Fruit fly (Drosophila melanogaster) whole organism, embryonic: ENCODE results near the gene RpS29.

Experiments
- Antp ChIP-seq: fragments of 200-800 bp; sonication (Bioruptor generic); optimal IDR thresholded peaks from 3 replicates; lab custom pipeline; 2016; ENCODE audit warnings: missing biosample characterization, missing genetic modification characterization
- Bgb ChIP-seq: fragments of 200-800 bp; sonication (Bioruptor generic); IDR thresholded peaks from 2 replicates; pipeline ENCODE4 v1.3.6; 2022; ENCODE audit warnings: missing biosample characterization, missing genetic modification characterization; ENCODE audit not compliant: partially characterized antibody
- CG11085 ChIP-seq: fragments of 200-800 bp; sonication (Bioruptor generic); IDR thresholded peaks from 2 replicates; pipeline ENCODE4 v1.3.6; 2022; ENCODE audit warnings: missing biosample characterization, missing genetic modification characterization
- CG11456 ChIP-seq: fragments of 200-800 bp; sonication (Bioruptor generic); IDR thresholded peaks from 3 replicates; pipeline ENCODE4 v1.3.6; 2022; ENCODE audit warnings: missing biosample characterization, missing genetic modification characterization
- CG11696 ChIP-seq: fragments of 200-800 bp; sonication (Bioruptor generic); IDR thresholded peaks from 2 replicates; pipeline ENCODE4 v1.3.6; 2022; ENCODE audit warnings: missing biosample characterization, missing genetic modification characterization
- CG12236 ChIP-seq: fragments of 200-800 bp; sonication (Bioruptor generic); optimal IDR thresholded peaks from 2 replicates; lab custom pipeline; 2016; ENCODE audit warnings: missing biosample characterization, missing genetic modification characterization
- CG12299 ChIP-seq: fragments of 200-800 bp; sonication (Bioruptor generic); optimal IDR thresholded peaks from 2 replicates; lab custom pipeline; 2018; ENCODE audit warnings: missing biosample characterization, mild to moderate bottlenecking, missing genetic modification characterization
- CG12942 ChIP-seq: fragments of 200-800 bp; sonication (Bioruptor generic); optimal IDR thresholded peaks from 3 replicates; lab custom pipeline; 2016; ENCODE audit warnings: missing biosample characterization, missing genetic modification characterization
- CG16815 ChIP-seq: fragments of 200-800 bp; sonication (Bioruptor generic); optimal IDR thresholded peaks from 3 replicates; lab custom pipeline; 2017; ENCODE audit warnings: missing biosample characterization, mild to moderate bottlenecking, missing genetic modification characterization
- CG17361 ChIP-seq: fragments of 200-800 bp; sonication (Bioruptor generic); IDR thresholded peaks from 3 replicates; pipeline ENCODE4 v1.3.6; 2022; ENCODE audit warnings: missing biosample characterization, missing genetic modification characterization
- CG2120 ChIP-seq: fragments of 200-800 bp; sonication (Bioruptor generic); optimal IDR thresholded peaks from 3 replicates; lab custom pipeline; 2016; ENCODE audit warnings: missing biosample characterization, missing genetic modification characterization
- CG2678 ChIP-seq: fragments of 200-800 bp; sonication (Bioruptor generic); optimal IDR thresholded peaks from 3 replicates; lab custom pipeline; 2019; ENCODE audit warnings: missing biosample characterization, mild to moderate bottlenecking, missing genetic modification characterization, moderate library complexity
- CG2889 ChIP-seq: fragments of 200-800 bp; sonication (Bioruptor generic); IDR thresholded peaks from 3 replicates; pipeline ENCODE4 v1.3.6; 2022; ENCODE audit warnings: missing biosample characterization, missing genetic modification characterization
- CG30020 ChIP-seq: fragments of 200-800 bp; optimal IDR thresholded peaks from 2 replicates; lab custom pipeline; 2019; ENCODE audit warnings: missing biosample characterization, mild to moderate bottlenecking, missing genetic modification characterization, moderate library complexity
- CG30403 ChIP-seq: fragments of 200-800 bp; sonication (Bioruptor generic); optimal IDR thresholded peaks from 3 replicates; lab custom pipeline; 2016; ENCODE audit warnings: missing biosample characterization, missing genetic modification characterization
- CG32767 ChIP-seq: fragments of 200-800 bp; sonication (Bioruptor generic); IDR thresholded peaks from 2 replicates; pipeline ENCODE4 v1.3.6; 2022; ENCODE audit warnings: missing biosample characterization, missing genetic modification characterization
- CG3407 ChIP-seq: fragments of 200-800 bp; sonication (Bioruptor generic); optimal IDR thresholded peaks from 2 replicates; lab custom pipeline; 2018; ENCODE audit warnings: missing biosample characterization, mild to moderate bottlenecking, missing genetic modification characterization
- CG34224 ChIP-seq: fragments of 200-800 bp; sonication (Bioruptor generic); IDR thresholded peaks from 3 replicates; pipeline ENCODE4 v1.3.6; 2022; ENCODE audit warnings: missing biosample characterization, missing genetic modification characterization; ENCODE audit not compliant: partially characterized antibody
- CG42726 ChIP-seq: fragments of 200-800 bp; sonication (Bioruptor generic); IDR thresholded peaks from 2 replicates; pipeline ENCODE4 v1.3.6; 2022; ENCODE audit warnings: missing biosample characterization, missing genetic modification characterization; ENCODE audit not compliant: partially characterized antibody
- CG5245 ChIP-seq: fragments of 200-800 bp; sonication (Bioruptor generic); optimal IDR thresholded peaks from 3 replicates; lab custom pipeline; 2016; ENCODE audit warnings: missing biosample characterization, missing genetic modification characterization
- CG8281 ChIP-seq: fragments of 200-800 bp; sonication (Bioruptor generic); optimal IDR thresholded peaks from 2 replicates; lab custom pipeline; 2018; ENCODE audit warnings: missing biosample characterization, mild to moderate bottlenecking, missing genetic modification characterization, moderate library complexity
- CG8765 ChIP-seq: fragments of 200-800 bp; sonication (Bioruptor generic); IDR thresholded peaks from 2 replicates; pipeline ENCODE4 v1.3.6; 2022; ENCODE audit warnings: missing biosample characterization, missing genetic modification characterization
- CG9609 ChIP-seq: fragments of 200-800 bp; sonication (Bioruptor generic); optimal IDR thresholded peaks from 3 replicates; lab custom pipeline; 2016; ENCODE audit warnings: missing biosample characterization, missing genetic modification characterization
- CG9817 ChIP-seq: fragments of 200-800 bp; sonication (Bioruptor generic); optimal IDR thresholded peaks from 2 replicates; lab custom pipeline; 2018; ENCODE audit warnings: missing biosample characterization, mild to moderate bottlenecking, missing genetic modification characterization, moderate library complexity
- CTCF ChIP-seq: fragments of 200-800 bp; sonication (Bioruptor generic); optimal IDR thresholded peaks from 2 replicates; lab custom pipeline; 2017; ENCODE audit warnings: missing biosample characterization, mild to moderate bottlenecking, missing genetic modification characterization, moderate library complexity
- CkIIα-i1 ChIP-seq: fragments of 200-800 bp; sonication (Bioruptor generic); IDR thresholded peaks from 2 replicates; pipeline ENCODE4 v1.3.6; 2022; ENCODE audit warnings: missing biosample characterization, missing genetic modification characterization
- Dref ChIP-seq: fragments of 200-800 bp; sonication (Bioruptor generic); IDR thresholded peaks from 2 replicates; pipeline ENCODE4 v1.3.6; 2022; ENCODE audit warnings: missing biosample characterization, missing genetic modification characterization
- Hmx ChIP-seq: fragments of 200-800 bp; sonication (Bioruptor generic); optimal IDR thresholded peaks from 2 replicates; lab custom pipeline; 2016; ENCODE audit warnings: missing biosample characterization, missing genetic modification characterization
- Kr ChIP-seq: fragments of 200-800 bp; sonication (Bioruptor generic); optimal IDR thresholded peaks from 2 replicates; lab custom pipeline; 2017; ENCODE audit warnings: missing biosample characterization, mild to moderate bottlenecking, missing genetic modification characterization
- MBD-R2 ChIP-seq: fragments of 200-800 bp; sonication (Bioruptor generic); IDR thresholded peaks from 2 replicates; pipeline ENCODE4 v1.3.6; 2022; ENCODE audit warnings: missing biosample characterization, missing genetic modification characterization
- Med ChIP-seq: fragments of 200-800 bp; sonication (Bioruptor generic); peaks from one replicate; lab custom pipeline; 2016; ENCODE audit warnings: missing biosample characterization, missing genetic modification characterization, mild to moderate bottlenecking, inconsistent platforms, moderate library complexity
- NC2α ChIP-seq: fragments of 200-800 bp; sonication (Bioruptor generic); optimal IDR thresholded peaks from 2 replicates; lab custom pipeline; 2016; ENCODE audit warnings: missing biosample characterization, missing genetic modification characterization
- NK7.1 ChIP-seq: fragments of 200-800 bp; sonication (Bioruptor generic); optimal IDR thresholded peaks from 3 replicates; lab custom pipeline; 2016; ENCODE audit warnings: missing biosample characterization, missing genetic modification characterization
- PHDP ChIP-seq: fragments of 200-800 bp; sonication (Bioruptor generic); optimal IDR thresholded peaks from 3 replicates; lab custom pipeline; 2018; ENCODE audit warnings: missing biosample characterization, mild to moderate bottlenecking, missing genetic modification characterization, moderate library complexity
- Xbp1 ChIP-seq: fragments of 200-800 bp; sonication (Bioruptor generic); optimal IDR thresholded peaks from 3 replicates; lab custom pipeline; 2016; ENCODE audit warnings: missing biosample characterization, mild to moderate bottlenecking, missing genetic modification characterization
- aop ChIP-seq: fragments of 200-800 bp; sonication (Bioruptor generic); IDR thresholded peaks from 2 replicates; pipeline ENCODE4 v1.3.6; 2022; ENCODE audit warnings: missing biosample characterization, missing genetic modification characterization
- ap ChIP-seq: fragments of 200-800 bp; sonication (Bioruptor generic); IDR thresholded peaks from 2 replicates; pipeline ENCODE4 v1.3.6; 2022; ENCODE audit warnings: missing biosample characterization, missing genetic modification characterization
- ara ChIP-seq: fragments of 200-800 bp; sonication (Bioruptor generic); IDR thresholded peaks from 2 replicates; pipeline ENCODE4 v1.3.6; 2022; ENCODE audit warnings: missing biosample characterization, missing genetic modification characterization
- az2 ChIP-seq: fragments of 200-800 bp; sonication (Bioruptor generic); optimal IDR thresholded peaks from 3 replicates; lab custom pipeline; 2016; ENCODE audit warnings: missing biosample characterization, missing genetic modification characterization
- ems ChIP-seq: fragments of 200-800 bp; sonication (Bioruptor generic); optimal IDR thresholded peaks from 3 replicates; lab custom pipeline; 2016; ENCODE audit warnings: missing biosample characterization, missing genetic modification characterization
- hbn ChIP-seq: fragments of 200-800 bp; sonication (Bioruptor generic); IDR thresholded peaks from 2 replicates; pipeline ENCODE4 v1.3.6; 2022; ENCODE audit warnings: missing biosample characterization, missing genetic modification characterization; ENCODE audit not compliant: partially characterized antibody
- inv ChIP-seq: fragments of 200-800 bp; sonication (Bioruptor generic); IDR thresholded peaks from 2 replicates; pipeline ENCODE4 v1.3.6; 2022; ENCODE audit warnings: missing biosample characterization, missing genetic modification characterization; ENCODE audit not compliant: partially characterized antibody
- lilli ChIP-seq: fragments of 200-800 bp; sonication (Bioruptor generic); optimal IDR thresholded peaks from 3 replicates; lab custom pipeline; 2016; ENCODE audit warnings: missing biosample characterization, missing genetic modification characterization
- nerfin-2 ChIP-seq: fragments of 200-800 bp; sonication (Bioruptor generic); IDR thresholded peaks from 2 replicates; pipeline ENCODE4 v1.3.6; 2022; ENCODE audit warnings: missing biosample characterization, missing genetic modification characterization; ENCODE audit not compliant: partially characterized antibody
- pnt ChIP-seq: fragments of 200-800 bp; sonication (Bioruptor generic); optimal IDR thresholded peaks from 3 replicates; lab custom pipeline; 2016; ENCODE audit warnings: missing biosample characterization, missing genetic modification characterization
- sisA ChIP-seq: fragments of 200-800 bp; sonication (Bioruptor generic); IDR thresholded peaks from 2 replicates; pipeline ENCODE4 v1.3.6; 2022; ENCODE audit warnings: missing biosample characterization, missing genetic modification characterization
- trem ChIP-seq: fragments of 200-800 bp; optimal IDR thresholded peaks from 3 replicates; lab custom pipeline; 2019; ENCODE audit warnings: missing biosample characterization, mild to moderate bottlenecking, missing genetic modification characterization, moderate library complexity
- unpg ChIP-seq: fragments of 200-800 bp; sonication (Bioruptor generic); optimal IDR thresholded peaks from 3 replicates; lab custom pipeline; 2018; ENCODE audit warnings: missing biosample characterization, mild to moderate bottlenecking, missing genetic modification characterization, moderate library complexity

The RpS29 gene

DNA sequence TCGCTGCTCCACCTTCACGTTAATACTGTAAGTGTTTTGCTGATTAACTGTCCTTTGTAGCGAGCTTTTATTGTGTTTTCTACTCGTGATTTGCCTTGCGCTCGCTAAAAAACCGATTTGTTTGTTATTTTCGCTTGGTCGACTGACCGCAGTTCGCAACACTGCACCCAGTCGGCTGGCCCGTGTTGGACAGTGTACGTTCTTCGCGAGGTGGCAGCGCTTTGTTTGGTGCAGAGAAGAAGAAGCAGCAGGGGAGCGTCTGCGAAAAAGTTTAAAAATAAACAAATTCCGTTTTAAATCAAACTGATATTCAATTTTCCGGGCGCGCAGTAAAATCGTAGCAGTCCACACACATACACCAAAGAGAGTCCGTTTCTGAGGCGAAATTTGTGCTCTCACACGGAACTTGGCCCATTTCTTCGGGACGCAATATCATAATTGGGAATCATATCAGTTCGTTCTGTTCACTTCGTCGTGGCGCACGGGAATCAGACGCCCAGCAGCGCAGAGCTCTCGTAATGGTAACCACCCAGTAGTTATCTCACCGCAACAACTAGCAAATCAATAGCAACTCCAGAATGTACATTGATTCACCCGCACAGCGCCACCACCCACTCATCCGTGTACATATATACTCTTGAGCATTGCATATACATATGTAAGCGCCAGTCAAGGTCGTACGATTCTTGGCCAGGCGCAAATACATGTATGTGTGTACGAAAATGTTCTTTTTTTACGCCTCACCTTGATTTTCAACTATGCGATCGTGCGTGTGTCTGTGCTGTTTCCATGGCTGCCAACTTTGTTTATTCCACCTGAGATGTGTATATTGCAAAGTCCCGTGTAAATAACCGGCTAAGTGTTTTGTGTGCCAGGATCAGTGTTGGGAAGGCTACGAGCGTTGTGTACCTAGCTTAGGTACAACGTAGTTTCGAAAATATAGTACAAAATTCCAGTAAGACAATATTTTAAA, 9.9 kb upstream of the RpS29 start, which contains the start of gene Naa80 (continued):
- TF ChIP-seq CG11456 (GFP tag; lab: Robert Waterston, UW): peak; percentile 80
- peak; percentile 53; the same call in 2 of the 3 replicates for TF ChIP-seq CG34224
- 0 out of 3 replicates have a peak, but pooled peaks have one; percentile 10 for TF ChIP-seq CG2889
- TF ChIP-seq CG16815 (GFP tag; lab: Kevin White, UChicago): peak; percentile 24
- peak; percentile 69 for TF ChIP-seq CG12942 (GFP tag; lab: Kevin White, UChicago)
- TF ChIP-seq CG2678 (tag; lab: Kevin White, UChicago): no peak
- peak; percentile 8; the same call in 1 of the 2 replicates for TF ChIP-seq CG11085
- no peak for TF ChIP-seq CG11696 (GFP tag; lab: Robert Waterston, UW)
- TF ChIP-seq Med (GFP tag; lab: Kevin White, UChicago): peak; percentile 99
- peak; percentile 44 for TF ChIP-seq pnt (GFP tag; lab: Kevin White, UChicago)
- no peak for TF ChIP-seq ap (GFP tag; lab: Robert Waterston, UW)
- peak; percentile 37 for TF ChIP-seq unpg (GFP tag; lab: Kevin White, UChicago)
- no peak for TF ChIP-seq aop (GFP tag; lab: Robert Waterston, UW)
- no peak for TF ChIP-seq Hmx (GFP tag; lab: Kevin White, UChicago)
- peak; percentile 75 for TF ChIP-seq ems
- 0 out of 2 replicates have a peak, but pooled peaks have one; percentile 25 for TF ChIP-seq CG32767 (GFP tag; lab: Robert Waterston, UW)
- peak; percentile 58 for TF ChIP-seq CG30403
- TF ChIP-seq NK7.1 (GFP tag; lab: Kevin White, UChicago): peak; percentile 31
- TF ChIP-seq Dref (GFP tag; lab: Robert Waterston, UW): peak; percentile 50
- TF ChIP-seq MBD-R2 (GFP tag; lab: Robert Waterston, UW): peak; percentile 96
- peak; percentile 37 for TF ChIP-seq CTCF (GFP tag; lab: Kevin White, UChicago)
- peak; percentile 89 for TF ChIP-seq CG2120
- TF ChIP-seq CG17361 (GFP tag; lab: Robert Waterston, UW): 0 out of 3 replicates have a peak, but pooled peaks have one; percentile 10
- peak; percentile 47; the same call in 1 of the 2 replicates for TF ChIP-seq nerfin-2 (GFP tag; lab: Robert Waterston, UW)
- TF ChIP-seq CG9817 (tag; lab: Kevin White, UChicago): peak; percentile 60
- peak; percentile 31 for TF ChIP-seq CG12299
- peak; percentile 9 for TF ChIP-seq CG30020 (tag; lab: Kevin White, UChicago)
- TF ChIP-seq sisA (GFP tag; lab: Robert Waterston, UW): peak; percentile 60
- peak; percentile 57 for TF ChIP-seq NC2α (GFP tag; lab: Kevin White, UChicago)
- TF ChIP-seq CG8765 (GFP tag; lab: Robert Waterston, UW): peak; percentile 38; the same call in 1 of the 2 replicates
- TF ChIP-seq CG5245 (GFP tag; lab: Kevin White, UChicago): peak; percentile 21
- no peak for TF ChIP-seq CG3407 (GFP tag; lab: Kevin White, UChicago)
- TF ChIP-seq az2 (GFP tag; lab: Kevin White, UChicago): peak; percentile 44
- TF ChIP-seq Bgb (GFP tag; lab: Robert Waterston, UW): peak; percentile 66
- TF ChIP-seq hbn (GFP tag; lab: Robert Waterston, UW): no peak
- TF ChIP-seq CG12236 (GFP tag; lab: Kevin White, UChicago): no peak
- peak; percentile 35 for TF ChIP-seq PHDP (tag; lab: Kevin White, UChicago)
- TF ChIP-seq Xbp1 (GFP tag; lab: Kevin White, UChicago): peak; percentile 73
- TF ChIP-seq Kr: no peak
- no peak for TF ChIP-seq CkIIα-i1
- peak; percentile 89 for TF ChIP-seq Antp (GFP tag; lab: Kevin White, UChicago)
- TF ChIP-seq CG9609 (GFP tag; lab: Kevin White, UChicago): peak; percentile 78
- peak; percentile 43; the same call in 1 of the 2 replicates for TF ChIP-seq ara
- TF ChIP-seq inv (GFP tag; lab: Robert Waterston, UW): peak; percentile 28; the same call in 1 of the 2 replicates
- no peak for TF ChIP-seq CG8281
- peak; percentile 75 for TF ChIP-seq lilli (GFP tag; lab: Kevin White, UChicago)
- TF ChIP-seq CG42726 (GFP tag; lab: Robert Waterston, UW): peak; percentile 65
- TF ChIP-seq trem (tag; lab: Kevin White, UChicago): peak; percentile 88
